Fruit fly (Drosophila melanogaster) Kc167 (cell line): ENCODE measurements around the gene bowl.

Source experiments
- Myc ChIP-seq: fragments of >200 bp; optimal IDR thresholded peaks from 2 replicates; lab custom pipeline; 2017; ENCODE audit warnings: missing external identifiers
- psq ChIP-seq: fragments of >200 bp; optimal IDR thresholded peaks from 2 replicates; lab custom pipeline; 2017; ENCODE audit warnings: missing external identifiers
- ttk ChIP-seq: sonication (Bioruptor generic); optimal IDR thresholded peaks from 2 replicates; lab custom pipeline; 2017; ENCODE audit warnings: missing external identifiers

dm6 chr2L:3823835-3824234 is 52.3 kb downstream of the bowl start:
- TF ChIP-seq psq (lab: Kevin White, UChicago) (no peak), ttk (lab: Kevin White, UChicago) (no peak), Myc (no peak)
